Fruit fly (Drosophila melanogaster): Measurements from ENCODE around the gene CG10341.

CG10341 gene

DNA sequence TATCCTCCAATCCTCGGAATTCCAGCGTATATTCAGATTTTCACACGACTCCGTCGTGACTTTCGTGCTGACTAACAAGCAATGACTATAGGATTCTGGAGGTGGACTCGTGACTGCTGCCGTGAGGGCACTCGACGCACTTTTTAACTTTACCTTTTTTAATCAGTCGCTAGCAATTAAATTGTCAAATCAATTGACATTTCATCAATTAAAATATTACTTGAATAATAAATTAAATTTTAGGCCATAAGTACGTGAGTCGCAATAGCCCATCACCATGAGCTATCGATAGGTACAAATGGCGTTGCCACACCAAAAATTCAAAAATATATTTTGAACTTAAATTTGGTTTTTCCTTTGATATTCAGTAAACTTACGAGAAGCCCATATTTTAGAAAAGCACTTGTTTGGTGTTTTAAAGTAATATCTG, 7.1 kb downstream of the CG10341 start, which contains the start of gene Jwa (continued):
- peak; percentile 95 for TF ChIP-seq svp (GFP tag)
- peak; percentile 88 for TF ChIP-seq Eip93F (GFP tag; optimal IDR thresholded peaks at IDR 0.05)
- peak; percentile 95 for TF ChIP-seq Sox102F (GFP tag; optimal IDR thresholded peaks at IDR 0.05)
- TF ChIP-seq pdm3 (GFP tag; optimal IDR thresholded peaks at IDR 0.05), result peak; percentile 95
- TF ChIP-seq dac (GFP tag; optimal IDR thresholded peaks at IDR 0.05), result peak; percentile 84
- peak; percentile 78 for TF ChIP-seq CG11902 (GFP tag; optimal IDR thresholded peaks at IDR 0.05)
- TF ChIP-seq lz (GFP tag; optimal IDR thresholded peaks at IDR 0.05), result peak; percentile 96
- peak; percentile 73 for TF ChIP-seq achi (GFP tag; optimal IDR thresholded peaks at IDR 0.05)
- TF ChIP-seq Gug (GFP tag; IDR thresholded peaks at IDR 0.05), result peak; percentile 77
- no peak for TF ChIP-seq fd85E (GFP tag; optimal IDR thresholded peaks at IDR 0.05)
- TF ChIP-seq CG8632 (GFP tag; optimal IDR thresholded peaks at IDR 0.05), result peak; percentile 87
- TF ChIP-seq CG16779 (tag; optimal IDR thresholded peaks at IDR 0.05), result no peak
- TF ChIP-seq CG8319 (GFP tag; optimal IDR thresholded peaks at IDR 0.05), result peak; percentile 54
- peak; percentile 91 for TF ChIP-seq CG32006 (GFP tag; optimal IDR thresholded peaks at IDR 0.05)
- TF ChIP-seq fkh (GFP tag; optimal IDR thresholded peaks at IDR 0.05), result peak; percentile 32
- peak; percentile 85 for TF ChIP-seq Hr4 (GFP tag; optimal IDR thresholded peaks at IDR 0.05)
- peak; percentile 85 for TF ChIP-seq Sox15 (GFP tag; optimal IDR thresholded peaks at IDR 0.05)
- peak; percentile 67 for TF ChIP-seq CG7368 (GFP tag; optimal IDR thresholded peaks at IDR 0.05)
- peak; percentile 96 for TF ChIP-seq CG31627 (GFP tag; optimal IDR thresholded peaks at IDR 0.05)
- peak; percentile 85 for TF ChIP-seq topi (GFP tag; optimal IDR thresholded peaks at IDR 0.05)
- TF ChIP-seq CG9139 (GFP tag; optimal IDR thresholded peaks at IDR 0.05), result no peak
- TF ChIP-seq esn (GFP tag; optimal IDR thresholded peaks at IDR 0.05), result peak; percentile 97
- TF ChIP-seq Eip78C (GFP tag), result peak; percentile 89

DNA sequence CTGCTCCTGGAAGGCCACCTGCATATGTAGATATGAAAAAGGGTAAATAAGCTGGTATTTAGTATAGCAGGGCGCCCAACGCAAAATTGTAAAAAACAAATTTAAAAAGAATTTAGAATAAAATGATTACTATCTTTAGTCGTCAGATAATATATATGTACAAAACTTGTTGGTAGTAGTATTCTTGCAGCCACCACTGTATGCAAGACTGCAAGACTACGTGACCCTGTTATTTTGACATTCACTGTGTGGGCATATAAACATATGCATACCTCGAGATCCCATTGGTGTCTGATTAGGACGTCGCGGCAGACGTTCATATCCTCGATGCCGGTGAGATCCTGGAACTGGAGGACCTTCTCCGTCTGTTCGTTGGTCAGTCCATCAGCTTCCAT, 9.3 kb downstream of the CG10341 start:
- 0 out of 3 replicates have a peak, but pooled peaks have one; percentile 54 for TF ChIP-seq eg (GFP tag; IDR thresholded peaks at IDR 0.05)
- peak; percentile 5 for TF ChIP-seq Hr38 (GFP tag; optimal IDR thresholded peaks at IDR 0.05)
- TF ChIP-seq lz (GFP tag; optimal IDR thresholded peaks at IDR 0.05), result peak; percentile 61
- TF ChIP-seq Blimp-1 (GFP tag; optimal IDR thresholded peaks at IDR 0.05), result no peak
- TF ChIP-seq Eip78C (GFP tag), result peak; percentile 89
- TF ChIP-seq CG6276 (GFP tag; optimal IDR thresholded peaks at IDR 0.05), result no peak
- no peak for TF ChIP-seq ss (GFP tag; optimal IDR thresholded peaks at IDR 0.05)
- TF ChIP-seq CG8319 (GFP tag; optimal IDR thresholded peaks at IDR 0.05), result peak; percentile 10
- TF ChIP-seq CG6163 (GFP tag; IDR thresholded peaks at IDR 0.05), result peak; percentile 13; the same call in 1 of the 3 replicates
- peak; percentile 65 for TF ChIP-seq CG3919 (GFP tag; optimal IDR thresholded peaks at IDR 0.05)
- no peak for TF ChIP-seq CG16779 (tag; optimal IDR thresholded peaks at IDR 0.05)
- TF ChIP-seq CG34406 (GFP tag; optimal IDR thresholded peaks at IDR 0.05), result no peak
- peak; percentile 56 for TF ChIP-seq pdm3 (GFP tag; optimal IDR thresholded peaks at IDR 0.05)
- TF ChIP-seq Eip93F (GFP tag; optimal IDR thresholded peaks at IDR 0.05), result no peak
- no peak for TF ChIP-seq Ets96B (tag; optimal IDR thresholded peaks at IDR 0.05)
- TF ChIP-seq CG1621 (tag; optimal IDR thresholded peaks at IDR 0.05), result no peak
- TF ChIP-seq fd85E (GFP tag; optimal IDR thresholded peaks at IDR 0.05), result no peak
- no peak for TF ChIP-seq spab (GFP tag; optimal IDR thresholded peaks at IDR 0.05)
- no peak for TF ChIP-seq CG4318 (GFP tag; optimal IDR thresholded peaks at IDR 0.05)
- TF ChIP-seq CG11902 (GFP tag; optimal IDR thresholded peaks at IDR 0.05), result peak; percentile 3
- TF ChIP-seq CG8632 (GFP tag; optimal IDR thresholded peaks at IDR 0.05), result no peak
- peak; percentile 9 for TF ChIP-seq CG32006 (GFP tag; optimal IDR thresholded peaks at IDR 0.05)
- TF ChIP-seq CG11762 (GFP tag; optimal IDR thresholded peaks at IDR 0.05; ENCODE audit: insufficient read depth), result peak; percentile 14
- no peak for TF ChIP-seq CG11294 (GFP tag; IDR thresholded peaks at IDR 0.05)
- no peak for TF ChIP-seq CG3032 (tag; optimal IDR thresholded peaks at IDR 0.05)
- TF ChIP-seq net (GFP tag; optimal IDR thresholded peaks at IDR 0.05), result peak; percentile 55
- TF ChIP-seq dac (GFP tag; optimal IDR thresholded peaks at IDR 0.05), result no peak
- 0 out of 2 replicates have a peak, but pooled peaks have one; percentile 15 for TF ChIP-seq CG15336 (GFP tag; IDR thresholded peaks at IDR 0.05)
- peak; percentile 27 for TF ChIP-seq acj6 (GFP tag; optimal IDR thresholded peaks at IDR 0.05)
- no peak for TF ChIP-seq CG8119 (GFP tag; IDR thresholded peaks at IDR 0.05)
- peak; percentile 60 for TF ChIP-seq OdsH (GFP tag; optimal IDR thresholded peaks at IDR 0.05)
- TF ChIP-seq Sox15 (GFP tag; optimal IDR thresholded peaks at IDR 0.05), result no peak
- TF ChIP-seq Eip75B (GFP tag; optimal IDR thresholded peaks at IDR 0.05), result peak; percentile 44
- peak; percentile 63 for TF ChIP-seq Smox (GFP tag; optimal IDR thresholded peaks at IDR 0.05)
- peak; percentile 56 for TF ChIP-seq Met (GFP tag; optimal IDR thresholded peaks at IDR 0.05)
- TF ChIP-seq Hr39 (GFP tag; optimal IDR thresholded peaks at IDR 0.05), result peak; percentile 58
- peak; percentile 47 for TF ChIP-seq CG7368 (GFP tag; optimal IDR thresholded peaks at IDR 0.05)
- TF ChIP-seq Lpt (GFP tag; optimal IDR thresholded peaks at IDR 0.05), result no peak
- peak; percentile 9 for TF ChIP-seq fd59A (GFP tag; optimal IDR thresholded peaks at IDR 0.05)
- peak; percentile 71 for TF ChIP-seq Hr4 (GFP tag; optimal IDR thresholded peaks at IDR 0.05)
- no peak for TF ChIP-seq svp (GFP tag)

Data from whole organism, prepupa.